Fruit fly (Drosophila melanogaster) whole organism, embryonic: Measurements from ENCODE around the gene MRG15.

ENCODE experiments used
- CG10209 ChIP-seq: fragments of 200-800 bp; sonication (Bioruptor generic); optimal IDR thresholded peaks from 3 replicates; lab custom pipeline; 2017; ENCODE audit warnings: missing biosample characterization, mild to moderate bottlenecking, missing genetic modification characterization, missing genetic modification reagents
- CG10959 ChIP-seq: fragments of 200-800 bp; sonication (Bioruptor generic); IDR thresholded peaks from 2 replicates; pipeline ENCODE4 v1.3.6; 2022; ENCODE audit warnings: missing biosample characterization, missing genetic modification characterization
- CG12071 ChIP-seq: fragments of 200-800 bp; sonication (Bioruptor generic); optimal IDR thresholded peaks from 3 replicates; lab custom pipeline; 2018; ENCODE audit warnings: missing biosample characterization, mild to moderate bottlenecking, missing genetic modification characterization
- CG12104 ChIP-seq: fragments of 200-800 bp; sonication (Bioruptor generic); optimal IDR thresholded peaks from 3 replicates; lab custom pipeline; 2016; ENCODE audit warnings: missing biosample characterization, missing genetic modification characterization
- CG15269 ChIP-seq: fragments of 200-800 bp; sonication (Bioruptor generic); optimal IDR thresholded peaks from 2 replicates; lab custom pipeline; 2018; ENCODE audit warnings: missing biosample characterization, mild to moderate bottlenecking, missing genetic modification characterization, moderate library complexity
- CG15601 ChIP-seq: fragments of 200-800 bp; sonication (Bioruptor generic); optimal IDR thresholded peaks from 3 replicates; lab custom pipeline; 2019; ENCODE audit warnings: missing biosample characterization, mild to moderate bottlenecking, missing genetic modification characterization, moderate library complexity
- CG17361 ChIP-seq: fragments of 200-800 bp; sonication (Bioruptor generic); IDR thresholded peaks from 3 replicates; pipeline ENCODE4 v1.3.6; 2022; ENCODE audit warnings: missing biosample characterization, missing genetic modification characterization
- CG1792 ChIP-seq: fragments of 200-800 bp; sonication (Bioruptor generic); optimal IDR thresholded peaks from 2 replicates; lab custom pipeline; 2016; ENCODE audit warnings: missing biosample characterization, missing genetic modification characterization
- CG18011 ChIP-seq: fragments of 200-800 bp; sonication (Bioruptor generic); optimal IDR thresholded peaks from 2 replicates; lab custom pipeline; 2017; ENCODE audit warnings: missing biosample characterization, missing genetic modification characterization, mild to moderate bottlenecking, moderate library complexity, missing genotype
- CG30020 ChIP-seq: fragments of 200-800 bp; optimal IDR thresholded peaks from 2 replicates; lab custom pipeline; 2019; ENCODE audit warnings: missing biosample characterization, mild to moderate bottlenecking, missing genetic modification characterization, moderate library complexity
- CG32772 ChIP-seq: fragments of 200-800 bp; sonication (Bioruptor generic); IDR thresholded peaks from 2 replicates; pipeline ENCODE4 v1.3.6; 2022; ENCODE audit warnings: missing biosample characterization, missing genetic modification characterization
- CG3281 ChIP-seq: fragments of 200-800 bp; sonication (Bioruptor generic); optimal IDR thresholded peaks from 3 replicates; lab custom pipeline; 2017; ENCODE audit warnings: missing biosample characterization, mild to moderate bottlenecking, missing genetic modification characterization
- CG34422 ChIP-seq: fragments of 200-800 bp; sonication (Bioruptor generic); IDR thresholded peaks from 3 replicates; pipeline ENCODE4 v1.3.6; 2022; ENCODE audit warnings: missing biosample characterization, missing genetic modification characterization
- CG4730 ChIP-seq: fragments of 200-800 bp; sonication (Bioruptor generic); IDR thresholded peaks from 2 replicates; pipeline ENCODE4 v1.3.6; 2022; ENCODE audit warnings: missing biosample characterization, missing genetic modification characterization
- CG4820 ChIP-seq: fragments of 200-800 bp; sonication (Bioruptor generic); optimal IDR thresholded peaks from 3 replicates; lab custom pipeline; 2016; ENCODE audit warnings: missing biosample characterization, missing genetic modification characterization
- CG6272 ChIP-seq: fragments of 200-800 bp; sonication (Bioruptor generic); IDR thresholded peaks from 2 replicates; pipeline ENCODE4 v1.3.6; 2022; ENCODE audit warnings: missing biosample characterization, missing genetic modification characterization
- CG6654 ChIP-seq: fragments of 200-800 bp; sonication (Bioruptor generic); optimal IDR thresholded peaks from 2 replicates; lab custom pipeline; 2017; ENCODE audit warnings: missing biosample characterization, mild to moderate bottlenecking, missing genetic modification characterization
- CG8359 ChIP-seq: fragments of 200-800 bp; sonication (Bioruptor generic); optimal IDR thresholded peaks from 2 replicates; lab custom pipeline; 2017; ENCODE audit warnings: missing biosample characterization, mild to moderate bottlenecking, missing genetic modification characterization, borderline replicate concordance
- CG9727 ChIP-seq: fragments of 200-800 bp; sonication (Bioruptor generic); optimal IDR thresholded peaks from 3 replicates; lab custom pipeline; 2017; ENCODE audit warnings: missing biosample characterization, mild to moderate bottlenecking, missing genetic modification characterization
- CG9797 ChIP-seq: fragments of 200-800 bp; sonication (Bioruptor generic); optimal IDR thresholded peaks from 3 replicates; lab custom pipeline; 2018; ENCODE audit warnings: missing biosample characterization, mild to moderate bottlenecking, missing genetic modification characterization
- CG9932 ChIP-seq: fragments of 200-800 bp; sonication (Bioruptor generic); IDR thresholded peaks from 2 replicates; pipeline ENCODE4 v1.3.6; 2022; ENCODE audit warnings: missing biosample characterization, missing genetic modification characterization
- CHES-1-like ChIP-seq: fragments of 200-800 bp; sonication (Bioruptor generic); optimal IDR thresholded peaks from 2 replicates; lab custom pipeline; 2016; ENCODE audit warnings: missing biosample characterization, missing genetic modification characterization
- Fer3 ChIP-seq: fragments of 200-800 bp; sonication (Bioruptor generic); optimal IDR thresholded peaks from 2 replicates; lab custom pipeline; 2018; ENCODE audit warnings: missing biosample characterization, mild to moderate bottlenecking, missing genetic modification characterization, moderate library complexity
- Gsc ChIP-seq: fragments of 200-800 bp; sonication (Bioruptor generic); IDR thresholded peaks from 2 replicates; pipeline ENCODE4 v1.3.6; 2022; ENCODE audit warnings: missing biosample characterization, missing genetic modification characterization
- Gug ChIP-seq: fragments of 200-800 bp; sonication (Bioruptor generic); IDR thresholded peaks from 4 replicates; pipeline ENCODE4 v1.3.6; 2022; ENCODE audit warnings: missing biosample characterization, missing genetic modification characterization
- HLH54F ChIP-seq: fragments of 200-800 bp; sonication (Bioruptor generic); optimal IDR thresholded peaks from 3 replicates; lab custom pipeline; 2016; ENCODE audit warnings: missing biosample characterization, missing genetic modification characterization
- Hr3 ChIP-seq: fragments of 200-800 bp; sonication (Bioruptor generic); optimal IDR thresholded peaks from 3 replicates; lab custom pipeline; 2016; ENCODE audit warnings: missing biosample characterization, missing genetic modification characterization
- Hr51 ChIP-seq, 2 experiments: fragments of 200-800 bp; sonication (Bioruptor generic); optimal IDR thresholded peaks; 2 replicates in 1 of 2; 3 replicates in 1 of 2; lab custom pipeline; 2016 to 2018; ENCODE audit warnings: missing biosample characterization in 2 of 2, missing genetic modification characterization in 2 of 2, mild to moderate bottlenecking in 1 of 2, moderate library complexity in 1 of 2
- Jarid2 ChIP-seq: fragments of 200-800 bp; sonication (Bioruptor generic); optimal IDR thresholded peaks from 3 replicates; lab custom pipeline; 2017; ENCODE audit warnings: mild to moderate bottlenecking, missing biosample characterization, missing genetic modification reagents, missing genetic modification characterization
- Mes4 ChIP-seq: fragments of 200-800 bp; sonication (Bioruptor generic); optimal IDR thresholded peaks from 2 replicates; lab custom pipeline; 2016; ENCODE audit warnings: missing biosample characterization, missing genetic modification characterization
- Mrtf ChIP-seq: fragments of 200-800 bp; sonication (Bioruptor generic); IDR thresholded peaks from 3 replicates; pipeline ENCODE4 v1.3.6; 2022; ENCODE audit warnings: missing biosample characterization, missing genetic modification characterization
- Oaz ChIP-seq: fragments of 200-800 bp; sonication (Bioruptor generic); IDR thresholded peaks from 2 replicates; pipeline ENCODE4 v1.3.6; 2022; ENCODE audit warnings: missing biosample characterization, missing genetic modification characterization
- Pdp1 ChIP-seq, 2 experiments: fragments of 200-800 bp; sonication (Bioruptor generic); optimal IDR thresholded peaks; 3 replicates each; lab custom pipeline; 2016; ENCODE audit warnings: missing biosample characterization in 2 of 2, missing genetic modification characterization in 2 of 2, mild to moderate bottlenecking in 1 of 2, moderate library complexity in 1 of 2
- amos ChIP-seq: fragments of 200-800 bp; sonication (Bioruptor generic); IDR thresholded peaks from 2 replicates; pipeline ENCODE4 v1.3.6; 2022; ENCODE audit warnings: missing biosample characterization, missing genetic modification characterization; ENCODE audit not compliant: partially characterized antibody
- ara ChIP-seq: fragments of 200-800 bp; sonication (Bioruptor generic); IDR thresholded peaks from 2 replicates; pipeline ENCODE4 v1.3.6; 2022; ENCODE audit warnings: missing biosample characterization, missing genetic modification characterization
- az2 ChIP-seq: fragments of 200-800 bp; sonication (Bioruptor generic); optimal IDR thresholded peaks from 3 replicates; lab custom pipeline; 2016; ENCODE audit warnings: missing biosample characterization, missing genetic modification characterization
- dpn ChIP-seq, 2 experiments: fragments of 200-800 bp; sonication (Bioruptor generic); optimal IDR thresholded peaks; 3 replicates each; lab custom pipeline; 2016; ENCODE audit warnings: missing biosample characterization in 2 of 2, missing genetic modification characterization in 2 of 2
- fu2 ChIP-seq: fragments of 200-800 bp; sonication (Bioruptor generic); optimal IDR thresholded peaks from 2 replicates; lab custom pipeline; 2016; ENCODE audit warnings: missing biosample characterization, missing genetic modification characterization
- gfzf ChIP-seq: fragments of 200-800 bp; sonication (Bioruptor generic); optimal IDR thresholded peaks from 2 replicates; lab custom pipeline; 2016; ENCODE audit warnings: missing biosample characterization, mild to moderate bottlenecking, missing genetic modification characterization, moderate library complexity
- ham ChIP-seq: fragments of 200-800 bp; sonication (Bioruptor generic); IDR thresholded peaks from 2 replicates; pipeline ENCODE4 v1.3.6; 2022; ENCODE audit warnings: missing biosample characterization, missing genetic modification characterization
- hth ChIP-seq: fragments of >200 bp; optimal IDR thresholded peaks from 2 replicates; lab custom pipeline; 2017; ENCODE audit warnings: inconsistent platforms
- ind ChIP-seq: fragments of 200-800 bp; sonication (Bioruptor generic); optimal IDR thresholded peaks from 3 replicates; lab custom pipeline; 2016; ENCODE audit warnings: missing biosample characterization, missing genetic modification characterization
- lbe ChIP-seq: fragments of 200-800 bp; sonication (Bioruptor generic); optimal IDR thresholded peaks from 2 replicates; lab custom pipeline; 2016; ENCODE audit warnings: missing biosample characterization, mild to moderate bottlenecking, missing genetic modification characterization
- lilli ChIP-seq: fragments of 200-800 bp; sonication (Bioruptor generic); optimal IDR thresholded peaks from 3 replicates; lab custom pipeline; 2016; ENCODE audit warnings: missing biosample characterization, missing genetic modification characterization
- schlank ChIP-seq: fragments of 200-800 bp; sonication (Bioruptor generic); optimal IDR thresholded peaks from 2 replicates; lab custom pipeline; 2018; ENCODE audit warnings: missing biosample characterization, mild to moderate bottlenecking, missing genetic modification characterization
- scrt ChIP-seq: fragments of 200-800 bp; sonication (Bioruptor generic); optimal IDR thresholded peaks from 2 replicates; lab custom pipeline; 2018; ENCODE audit warnings: missing biosample characterization, mild to moderate bottlenecking, missing genetic modification characterization, moderate library complexity
- sd ChIP-seq: fragments of 200-800 bp; sonication (Bioruptor generic); optimal IDR thresholded peaks from 3 replicates; lab custom pipeline; 2018; ENCODE audit warnings: missing biosample characterization, mild to moderate bottlenecking, missing genetic modification characterization, moderate library complexity
- shn ChIP-seq: fragments of 200-800 bp; sonication (Bioruptor generic); optimal IDR thresholded peaks from 3 replicates; lab custom pipeline; 2016; ENCODE audit warnings: missing biosample characterization, missing genetic modification characterization
- tx ChIP-seq: fragments of 200-800 bp; sonication (Bioruptor generic); optimal IDR thresholded peaks from 2 replicates; lab custom pipeline; 2016; ENCODE audit warnings: missing biosample characterization, missing genetic modification characterization

MRG15 gene

dm6 chr3R:15319912-15320746, 42.2 kb upstream of the MRG15 start, which contains the start of the genes CG6276 and CG44040 (continued):
- TF ChIP-seq dpn (GFP tag; optimal IDR thresholded peaks at IDR 0.05; lab: Kevin White, UChicago) = peak; percentile 43 to 44
- TF ChIP-seq gfzf (GFP tag; lab: Kevin White, UChicago) = no peak
- TF ChIP-seq CG9932 (GFP tag; lab: Robert Waterston, UW) = peak; percentile 57
- peak; percentile 36 for TF ChIP-seq Hr3 (GFP tag; lab: Kevin White, UChicago)
- 0 out of 2 replicates have a peak, but pooled peaks have one; percentile 4 for TF ChIP-seq ara
- TF ChIP-seq sd = peak; percentile 14
- TF ChIP-seq CG30020 (tag; lab: Kevin White, UChicago) = peak; percentile 14
- peak; percentile 19; the same call in 1 of the 4 replicates for TF ChIP-seq Gug (GFP tag; lab: Robert Waterston, UW)
- TF ChIP-seq CHES-1-like (GFP tag; lab: Kevin White, UChicago) = peak; percentile 30
- TF ChIP-seq Jarid2 (GFP tag; lab: Kevin White, UChicago) = no peak
- TF ChIP-seq CG15601 (tag; lab: Kevin White, UChicago) = peak; percentile 10
- TF ChIP-seq CG10959 (GFP tag; lab: Robert Waterston, UW) = no peak
- peak; percentile 51 for TF ChIP-seq CG9727 (GFP tag; lab: Kevin White, UChicago)
- peak; percentile 21 for TF ChIP-seq HLH54F (GFP tag; lab: Kevin White, UChicago)
- TF ChIP-seq CG34422 (GFP tag; lab: Robert Waterston, UW) = no peak
- no peak for TF ChIP-seq Mes4 (GFP tag; lab: Kevin White, UChicago)
- TF ChIP-seq Pdp1 (GFP tag; optimal IDR thresholded peaks at IDR 0.05; lab: Kevin White, UChicago) = peak; percentile 34 to 48
- TF ChIP-seq az2 (GFP tag; lab: Kevin White, UChicago) = peak; percentile 27
- TF ChIP-seq CG32772 (GFP tag; lab: Robert Waterston, UW) = peak; percentile 24; the same call in 1 of the 2 replicates
- TF ChIP-seq Hr51 (GFP tag; optimal IDR thresholded peaks at IDR 0.05; lab: Kevin White, UChicago) = peak in 1 of 2 experiments; percentile 57
- peak; percentile 61 for TF ChIP-seq Fer3 (tag; lab: Kevin White, UChicago)
- TF ChIP-seq CG8359 (GFP tag; lab: Kevin White, UChicago) = no peak
- TF ChIP-seq ind = peak; percentile 29
- peak; percentile 70 for TF ChIP-seq CG3281 (GFP tag; lab: Kevin White, UChicago)
- TF ChIP-seq CG12071 (GFP tag; lab: Kevin White, UChicago) = peak; percentile 21
- no peak for TF ChIP-seq hth (lab: Kevin White, UChicago)
- peak; percentile 43 for TF ChIP-seq CG10209 (GFP tag; lab: Kevin White, UChicago)
- peak; percentile 13 for TF ChIP-seq CG12104
- no peak for TF ChIP-seq CG6654 (GFP tag; lab: Kevin White, UChicago)
- TF ChIP-seq CG18011 (GFP tag; lab: Kevin White, UChicago) = no peak
- no peak for TF ChIP-seq CG4730 (GFP tag; lab: Robert Waterston, UW)
- TF ChIP-seq CG9797 = no peak
- TF ChIP-seq lbe = peak; percentile 63
- peak; percentile 99 for TF ChIP-seq CG4820 (GFP tag; lab: Kevin White, UChicago)
- no peak for TF ChIP-seq scrt (GFP tag; lab: Kevin White, UChicago)
- peak; percentile 35 for TF ChIP-seq CG15269 (tag; lab: Kevin White, UChicago)
- no peak for TF ChIP-seq Gsc (GFP tag; lab: Robert Waterston, UW)
- peak; percentile 52 for TF ChIP-seq tx (GFP tag; lab: Kevin White, UChicago)
- TF ChIP-seq fu2 (GFP tag; lab: Kevin White, UChicago) = no peak
- TF ChIP-seq CG17361 (GFP tag; lab: Robert Waterston, UW) = peak; percentile 67
- TF ChIP-seq CG1792 (GFP tag; lab: Kevin White, UChicago) = peak; percentile 63
- TF ChIP-seq schlank (tag; lab: Kevin White, UChicago) = peak; percentile 6
- TF ChIP-seq Oaz (GFP tag; lab: Robert Waterston, UW) = no peak
- peak; percentile 19; the same call in 1 of the 2 replicates for TF ChIP-seq amos (GFP tag; lab: Robert Waterston, UW)
- no peak for TF ChIP-seq ham (GFP tag; lab: Robert Waterston, UW)
- TF ChIP-seq Mrtf (GFP tag; lab: Robert Waterston, UW) = peak; percentile 39; the same call in 1 of the 3 replicates
- no peak for TF ChIP-seq CG6272 (GFP tag; lab: Robert Waterston, UW)
- no peak for TF ChIP-seq shn
- TF ChIP-seq lilli (GFP tag; lab: Kevin White, UChicago) = peak; percentile 64
